Fruit fly (Drosophila melanogaster): ENCODE measurements around the gene pnt.

dm6 chr3R:23327707-23328106 is 18.3 kb downstream of the pnt start:
- no peak for TF ChIP-seq h (GFP tag; optimal IDR thresholded peaks at IDR 0.05)
- no peak for TF ChIP-seq br (GFP tag; optimal IDR thresholded peaks at IDR 0.05)
- TF ChIP-seq psq (GFP tag; optimal IDR thresholded peaks at IDR 0.05) = no peak
- TF ChIP-seq Rel (GFP tag; optimal IDR thresholded peaks at IDR 0.05) = no peak
- TF ChIP-seq Rel (tag; optimal IDR thresholded peaks at IDR 0.05) = no peak
- no peak for TF ChIP-seq GATAd (GFP tag; optimal IDR thresholded peaks at IDR 0.05)
